Worm (Caenorhabditis elegans): ENCODE results near the gene ZK686.2.

ZK686.2 gene

ce11 chrIII:7788410-7788809 lies 22.6 kb upstream of the ZK686.2 start:
- TF ChIP-seq K09A11.1 (tag; optimal IDR thresholded peaks at IDR 0.05; ENCODE audit: insufficient read depth) (no peak), hlh-30 (tag; optimal IDR thresholded peaks at IDR 0.05; ENCODE audit: insufficient read depth) (no peak), ahr-1 (tag; optimal IDR thresholded peaks at IDR 0.05) (no peak), sdc-2 (tag; optimal IDR thresholded peaks at IDR 0.05) (no peak), ceh-45 (GFP tag; IDR thresholded peaks at IDR 0.05) (no peak), pax-1 (tag; optimal IDR thresholded peaks at IDR 0.05) (no peak), tbx-7 (tag; optimal IDR thresholded peaks at IDR 0.05) (no peak), ttx-3 (tag; optimal IDR thresholded peaks at IDR 0.05) (no peak), zip-5 (tag; optimal IDR thresholded peaks at IDR 0.05) (no peak), unc-3 (GFP tag; conservative IDR thresholded peaks at IDR 0.05) (no peak), unc-3 (tag; optimal IDR thresholded peaks at IDR 0.05) (no peak), rnt-1 (tag; optimal IDR thresholded peaks at IDR 0.05) (no peak), C38D4.7 (GFP tag; optimal IDR thresholded peaks at IDR 0.05) (no peak)

- peak; percentile 73 for TF ChIP-seq nfya-1 (tag; optimal IDR thresholded peaks at IDR 0.05)
- peak; percentile 0 for TF ChIP-seq hlh-8 (tag; optimal IDR thresholded peaks at IDR 0.05)
- no peak for TF ChIP-seq eyg-1 (tag; optimal IDR thresholded peaks at IDR 0.05)
- peak; percentile 6 for TF ChIP-seq T23F11.4 (GFP tag; optimal IDR thresholded peaks at IDR 0.05)
- TF ChIP-seq lin-11 (tag; optimal IDR thresholded peaks at IDR 0.05), result no peak
- TF ChIP-seq unc-55 (GFP tag; optimal IDR thresholded peaks at IDR 0.05), result peak; percentile 24
- TF ChIP-seq ceh-2 (tag; optimal IDR thresholded peaks at IDR 0.05), result no peak
Observed at ce11 chrIII:7784201-7784600, 18.3 kb upstream of the ZK686.2 start.

ce11 chrIII:7783354-7783753 lies 17.5 kb upstream of the ZK686.2 start, which contains the start of gene mab-5:
mab-5 (minus strand) TSS chrIII:7783454.
- TF ChIP-seq pat-9 (tag; optimal IDR thresholded peaks at IDR 0.05), result no peak
- no peak for TF ChIP-seq rnt-1 (tag; optimal IDR thresholded peaks at IDR 0.05)
- no peak for TF ChIP-seq mec-3 (tag; optimal IDR thresholded peaks at IDR 0.05; ENCODE audit: borderline replicate concordance)
- TF ChIP-seq hlh-13 (GFP tag; optimal IDR thresholded peaks at IDR 0.05), result no peak
- no peak for TF ChIP-seq dmd-4 (tag; optimal IDR thresholded peaks at IDR 0.05; ENCODE audit: borderline replicate concordance)
- no peak for TF ChIP-seq ref-2 (tag; optimal IDR thresholded peaks at IDR 0.05)
- no peak for TF ChIP-seq ceh-45 (GFP tag; IDR thresholded peaks at IDR 0.05)
- TF ChIP-seq ceh-48 (tag; optimal IDR thresholded peaks at IDR 0.05), result no peak
- TF ChIP-seq pag-3 (tag; optimal IDR thresholded peaks at IDR 0.05; ENCODE audit: borderline replicate concordance), result no peak
- TF ChIP-seq ceh-34 (tag; optimal IDR thresholded peaks at IDR 0.05), result no peak
- TF ChIP-seq tbx-7 (tag; optimal IDR thresholded peaks at IDR 0.05), result no peak
- TF ChIP-seq pax-1 (tag; optimal IDR thresholded peaks at IDR 0.05), result no peak
- no peak for TF ChIP-seq ceh-14 (tag; optimal IDR thresholded peaks at IDR 0.05)
- no peak for TF ChIP-seq hlh-8 (tag; optimal IDR thresholded peaks at IDR 0.05)
- TF ChIP-seq unc-3 (GFP tag; conservative IDR thresholded peaks at IDR 0.05), result no peak
- no peak for TF ChIP-seq unc-3 (tag; optimal IDR thresholded peaks at IDR 0.05)
- TF ChIP-seq fkh-6 (tag; optimal IDR thresholded peaks at IDR 0.05), result no peak
- no peak for TF ChIP-seq ceh-9 (tag; optimal IDR thresholded peaks at IDR 0.05)
- no peak for TF ChIP-seq hlh-6 (tag; optimal IDR thresholded peaks at IDR 0.05)

ce11 chrIII:7780566-7781238 lies 14.8 kb upstream of the ZK686.2 start:
- TF ChIP-seq rnt-1 (tag; optimal IDR thresholded peaks at IDR 0.05) (peak; percentile 62), unc-55 (GFP tag; optimal IDR thresholded peaks at IDR 0.05) (peak; percentile 70), ceh-19 (GFP tag; optimal IDR thresholded peaks at IDR 0.05) (no peak)

ce11 chrIII:7779313-7779712 lies 13.5 kb upstream of the ZK686.2 start:
- TF ChIP-seq lin-11 (tag; optimal IDR thresholded peaks at IDR 0.05), result no peak
- TF ChIP-seq tbx-2 (tag; optimal IDR thresholded peaks at IDR 0.05), result no peak
- no peak for TF ChIP-seq K02D7.2 (tag; optimal IDR thresholded peaks at IDR 0.05)
- TF ChIP-seq ceh-9 (tag; optimal IDR thresholded peaks at IDR 0.05), result no peak
- TF ChIP-seq ceh-31 (tag; optimal IDR thresholded peaks at IDR 0.05), result no peak
- TF ChIP-seq npax-4 (tag; optimal IDR thresholded peaks at IDR 0.05), result no peak
- TF ChIP-seq ceh-24 (tag; optimal IDR thresholded peaks at IDR 0.05), result no peak
- no peak for TF ChIP-seq ceh-45 (GFP tag; IDR thresholded peaks at IDR 0.05)
- no peak for TF ChIP-seq hlh-30 (tag; optimal IDR thresholded peaks at IDR 0.05; ENCODE audit: insufficient read depth)
- no peak for TF ChIP-seq rnt-1 (tag; optimal IDR thresholded peaks at IDR 0.05)
- TF ChIP-seq ceh-14 (tag; optimal IDR thresholded peaks at IDR 0.05), result no peak
- TF ChIP-seq ceh-30 (tag; optimal IDR thresholded peaks at IDR 0.05), result no peak
- TF ChIP-seq odd-2 (tag; optimal IDR thresholded peaks at IDR 0.05), result no peak
- no peak for TF ChIP-seq pqm-1 (tag; optimal IDR thresholded peaks at IDR 0.05)

Measured in whole organism, late embryonic.